Worm (Caenorhabditis elegans) whole organism, early embryonic: ENCODE results near the gene C01G10.6.

Experiments
- aly-1 ChIP-seq: sonication (generic microtip); optimal IDR thresholded peaks from 2 replicates; lab custom pipeline; 2016; ENCODE audit warnings: missing genetic modification characterization, missing compliant biosample characterization
- ama-1 ChIP-seq: fragments of 150-350 bp; optimal IDR thresholded peaks from 2 replicates; lab custom pipeline; 2014
- hmg-4 ChIP-seq: fragments of 200-800 bp; sonication (Bioruptor generic); optimal IDR thresholded peaks from 2 replicates; lab custom pipeline; 2018; ENCODE audit warnings: mild to moderate bottlenecking, missing genetic modification characterization, missing compliant biosample characterization
- scrt-1 ChIP-seq: fragments of 200-800 bp; sonication (Bioruptor generic); IDR thresholded peaks from 2 replicates; pipeline ENCODE4 v1.3.6; 2022; ENCODE audit warnings: missing genetic modification characterization, missing compliant biosample characterization
- sea-1 ChIP-seq: fragments of 200-800 bp; sonication (Bioruptor generic); conservative IDR thresholded peaks from 2 replicates; pipeline ENCODE4 v1.3.6; 2022; ENCODE audit warnings: missing genetic modification characterization, missing compliant biosample characterization
- tbx-11 ChIP-seq: fragments of 200-800 bp; sonication (Bioruptor generic); IDR thresholded peaks from 2 replicates; pipeline ENCODE4 v1.3.6; 2022; ENCODE audit warnings: missing genetic modification characterization, missing compliant biosample characterization
- tbx-37 ChIP-seq: fragments of 200-800 bp; sonication (Bioruptor generic); conservative IDR thresholded peaks from 2 replicates; pipeline ENCODE4 v1.3.6; 2022; ENCODE audit warnings: missing genetic modification reagents, missing genetic modification characterization, missing compliant biosample characterization
- tra-4 ChIP-seq: sonication (generic microtip); optimal IDR thresholded peaks from 2 replicates; lab custom pipeline; 2017; ENCODE audit warnings: missing genetic modification characterization, missing compliant biosample characterization

ce11 chrV:15088613-15089012, 1.2 kb downstream of the C01G10.6 start, which contains the start of gene C01G10.18:
- TF ChIP-seq tbx-11 (GFP tag; lab: Robert Waterston, UW) (no peak), sea-1 (GFP tag; lab: Robert Waterston, UW) (no peak), tbx-37 (GFP tag; lab: Robert Waterston, UW) (no peak), scrt-1 (no peak), aly-1 (no peak), hmg-4 (GFP tag; lab: Kevin White, UChicago) (no peak), tra-4 (tag; lab: Kevin White, UChicago) (no peak), ama-1 (lab: Kevin White, UChicago) (no peak)
